Worm (Caenorhabditis elegans) whole organism, L1 larva: ENCODE measurements around the gene Y75B8A.8.

Experiments
- nhr-11 ChIP-seq: fragments of 150-350 bp; optimal IDR thresholded peaks from 2 replicates; lab custom pipeline; 2014; ENCODE audit warnings: missing biosample characterization, missing genetic modification characterization
- nhr-77 ChIP-seq: fragments of 150-350 bp; optimal IDR thresholded peaks from 2 replicates; lab custom pipeline; 2014; ENCODE audit warnings: missing biosample characterization, missing genetic modification characterization
- unc-62 ChIP-seq: fragments of 150-350 bp; optimal IDR thresholded peaks from 2 replicates; lab custom pipeline; 2014; ENCODE audit warnings: missing biosample characterization, missing genetic modification reagents, missing genetic modification characterization
- zag-1 ChIP-seq: fragments of 150-350 bp; optimal IDR thresholded peaks from 2 replicates; lab custom pipeline; 2014; ENCODE audit warnings: missing biosample characterization, missing genetic modification characterization

- TF ChIP-seq unc-62 (GFP tag; lab: Kevin White, UChicago) = no peak
- TF ChIP-seq zag-1 (tag; lab: Kevin White, UChicago) = no peak
- TF ChIP-seq nhr-11 (tag; lab: Kevin White, UChicago) = no peak
- TF ChIP-seq nhr-77 (tag; lab: Kevin White, UChicago) = no peak
Observed at ce11 chrIII:12131751-12132150, 28.8 kb upstream of the Y75B8A.8 start.
